Fruit fly (Drosophila melanogaster) whole organism, adult: ENCODE measurements around the gene CG31231.
A peak's percentile ranks its signal among the peaks of the same experiment; 100 is the strongest.

Experiments used
- CG11617 ChIP-seq: fragments of 200-800 bp; sonication (Bioruptor generic); optimal IDR thresholded peaks from 2 replicates; lab custom pipeline; 2017; ENCODE audit warnings: mild to moderate bottlenecking, missing biosample characterization, missing genetic modification reagents, missing genetic modification characterization
- CG12768 ChIP-seq: fragments of 200-800 bp; sonication (Bioruptor generic); optimal IDR thresholded peaks from 2 replicates; lab custom pipeline; 2017; ENCODE audit warnings: missing biosample characterization, missing genetic modification characterization, mild to moderate bottlenecking, moderate library complexity, missing genetic modification reagents
- CG14711 ChIP-seq: fragments of 200-800 bp; sonication (Bioruptor generic); optimal IDR thresholded peaks from 2 replicates; lab custom pipeline; 2018; ENCODE audit warnings: missing biosample characterization, mild to moderate bottlenecking, missing genetic modification characterization, moderate library complexity
- CG1620 ChIP-seq: fragments of 200-800 bp; sonication (Bioruptor generic); optimal IDR thresholded peaks from 2 replicates; lab custom pipeline; 2016; ENCODE audit warnings: missing biosample characterization, missing genetic modification characterization
- CG33017 ChIP-seq: fragments of 200-800 bp; sonication (Bioruptor generic); optimal IDR thresholded peaks from 2 replicates; lab custom pipeline; 2018; ENCODE audit warnings: missing biosample characterization, mild to moderate bottlenecking, missing genetic modification characterization, moderate library complexity
- CG5204 ChIP-seq: fragments of 200-800 bp; sonication (Bioruptor generic); optimal IDR thresholded peaks from 2 replicates; lab custom pipeline; 2016; ENCODE audit warnings: missing biosample characterization, missing genetic modification characterization
- CG7045 ChIP-seq: fragments of 200-800 bp; sonication (Bioruptor generic); optimal IDR thresholded peaks from 2 replicates; lab custom pipeline; 2017; ENCODE audit warnings: missing biosample characterization, mild to moderate bottlenecking, missing genetic modification characterization
- CG7101 ChIP-seq: fragments of 200-800 bp; sonication (Bioruptor generic); optimal IDR thresholded peaks from 2 replicates; lab custom pipeline; 2018; ENCODE audit warnings: missing biosample characterization, mild to moderate bottlenecking, missing genetic modification characterization, moderate library complexity
- Clk ChIP-seq: fragments of 200-800 bp; sonication (Bioruptor generic); optimal IDR thresholded peaks from 2 replicates; lab custom pipeline; 2017; ENCODE audit warnings: missing biosample characterization, missing genetic modification characterization
- Crg-1 ChIP-seq: fragments of 200-800 bp; sonication (Bioruptor generic); optimal IDR thresholded peaks from 2 replicates; lab custom pipeline; 2016; ENCODE audit warnings: missing biosample characterization, missing genetic modification characterization
- Hr96 ChIP-seq: fragments of 200-800 bp; sonication (Bioruptor generic); optimal IDR thresholded peaks from 2 replicates; lab custom pipeline; 2016; ENCODE audit warnings: missing biosample characterization, missing genetic modification characterization
- Mnt ChIP-seq: fragments of 200-800 bp; sonication (Bioruptor generic); optimal IDR thresholded peaks from 2 replicates; lab custom pipeline; 2016; ENCODE audit warnings: missing biosample characterization, mild to moderate bottlenecking, missing genetic modification characterization
- bab1 ChIP-seq: fragments of 200-800 bp; sonication (Bioruptor generic); optimal IDR thresholded peaks from 3 replicates; lab custom pipeline; 2019; ENCODE audit warnings: missing biosample characterization, mild to moderate bottlenecking, missing genetic modification characterization, moderate library complexity
- cic ChIP-seq: fragments of 200-800 bp; sonication (Bioruptor generic); optimal IDR thresholded peaks from 2 replicates; lab custom pipeline; 2017; ENCODE audit warnings: missing biosample characterization, mild to moderate bottlenecking, missing genetic modification characterization, moderate library complexity
- cnc ChIP-seq, 2 experiments: fragments of >200 bp; optimal IDR thresholded peaks; 2 replicates each; lab custom pipeline; 2017
- kay ChIP-seq: fragments of 200-800 bp; sonication (Bioruptor generic); peaks from one replicate; lab custom pipeline; 2016; ENCODE audit warnings: missing biosample characterization, missing genetic modification characterization, borderline replicate concordance
- ovo ChIP-seq: fragments of 200-800 bp; sonication (Bioruptor generic); optimal IDR thresholded peaks from 2 replicates; lab custom pipeline; 2016; ENCODE audit warnings: missing biosample characterization, missing genetic modification characterization
- pad ChIP-seq: fragments of 200-800 bp; sonication (Bioruptor generic); optimal IDR thresholded peaks from 3 replicates; lab custom pipeline; 2017; ENCODE audit warnings: missing biosample characterization, missing genetic modification characterization, mild to moderate bottlenecking, moderate library complexity, missing genetic modification reagents
- tj ChIP-seq: fragments of 200-800 bp; sonication (Bioruptor generic); optimal IDR thresholded peaks from 3 replicates; lab custom pipeline; 2017; ENCODE audit warnings: missing biosample characterization, mild to moderate bottlenecking, missing genetic modification characterization, moderate library complexity
- toe ChIP-seq: fragments of 200-800 bp; sonication (Bioruptor generic); optimal IDR thresholded peaks from 2 replicates; lab custom pipeline; 2016; ENCODE audit warnings: missing biosample characterization, missing genetic modification characterization

The CG31231 gene

DNA sequence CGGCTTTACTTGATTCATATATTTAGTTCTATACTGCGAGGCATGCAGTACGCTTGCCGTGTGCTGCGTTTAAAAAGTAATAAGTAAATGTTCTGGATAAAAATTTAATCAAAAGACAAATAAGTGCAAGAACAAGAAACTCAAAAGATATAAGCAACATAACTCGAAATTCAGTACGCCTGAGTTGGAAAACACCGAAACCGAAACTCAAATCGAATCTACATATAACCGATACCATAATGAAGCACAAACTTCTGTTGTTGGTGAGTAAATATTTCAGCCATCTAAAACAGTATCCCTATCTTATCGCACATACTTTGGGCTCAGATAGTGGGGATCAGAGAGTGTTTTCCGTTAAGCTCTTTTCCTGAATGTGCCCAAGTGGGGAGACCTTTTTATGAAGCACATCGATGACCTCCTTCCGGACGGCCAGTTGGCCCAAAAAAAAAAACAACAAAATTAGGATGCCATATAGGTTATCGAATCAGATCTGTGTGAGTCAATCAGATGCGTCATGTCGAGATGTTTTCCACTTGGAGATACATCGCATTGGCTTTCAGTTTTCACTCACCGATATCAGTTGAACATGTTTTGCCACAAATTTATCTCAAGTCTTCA is 6.1 kb downstream of the CG31231 start, which contains the start of gene CG31230:
CG31230 (plus strand) TSS at position 568 of the 618 bp plus-strand sequence.
- TF ChIP-seq CG5204 (GFP tag; lab: Kevin White, UChicago) (no peak), CG12768 (GFP tag; lab: Kevin White, UChicago) (no peak), ovo (peak; percentile 10), cic (GFP tag; lab: Kevin White, UChicago) (peak; percentile 33)

- peak; percentile 6 for TF ChIP-seq CG7101 (tag; lab: Kevin White, UChicago)
- no peak for TF ChIP-seq cnc (optimal IDR thresholded peaks at IDR 0.05; lab: Kevin White, UChicago)
- peak; percentile 12 for TF ChIP-seq toe
- TF ChIP-seq Mnt (GFP tag; lab: Kevin White, UChicago) = peak; percentile 2
Observed at dm6 chr3R:18677500-18677940, 12.4 kb downstream of the CG31231 start, which contains the start of the genes dind and CG7706. Gene dind, minus strand, starts transcription at chr3R:18677539. Gene CG7706, plus strand, starts transcription at chr3R:18677818.

DNA sequence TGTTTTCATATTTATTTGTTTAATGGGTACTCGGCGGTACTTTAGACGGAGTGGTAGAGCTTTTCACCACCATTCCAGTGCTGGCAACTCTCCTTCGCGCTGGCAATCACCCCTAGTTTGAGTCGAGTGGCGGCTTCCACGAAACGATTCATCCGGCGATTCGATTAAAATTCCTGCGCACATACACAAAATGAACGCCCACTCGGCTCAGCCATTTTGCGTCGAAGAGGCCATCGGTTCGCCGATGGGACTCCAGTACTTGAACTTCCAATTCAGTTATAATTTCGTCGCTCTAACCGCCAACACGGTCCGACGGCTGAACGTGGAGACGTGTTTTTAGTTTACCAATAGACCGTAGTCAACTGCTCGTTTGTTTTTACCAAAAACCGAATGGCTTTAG is 15.2 kb downstream of the CG31231 start, which contains the start of the genes CG46318 and ChT:
CG46318 (plus strand) TSS at position 273 of the 400 bp plus-strand sequence.
ChT (plus strand) TSS at position 273 of the 400 bp plus-strand sequence.
- TF ChIP-seq pad (GFP tag; lab: Kevin White, UChicago) = peak; percentile 87
- TF ChIP-seq kay (GFP tag; lab: Kevin White, UChicago) = no peak

- TF ChIP-seq CG14711 = no peak
- TF ChIP-seq Mnt (GFP tag; lab: Kevin White, UChicago) = no peak
- TF ChIP-seq CG5204 (GFP tag; lab: Kevin White, UChicago) = no peak
- no peak for TF ChIP-seq Crg-1 (GFP tag; lab: Kevin White, UChicago)
- TF ChIP-seq tj = no peak
- TF ChIP-seq CG7045 (GFP tag; lab: Kevin White, UChicago) = no peak
- no peak for TF ChIP-seq bab1
- TF ChIP-seq ovo = no peak
- TF ChIP-seq cnc (optimal IDR thresholded peaks at IDR 0.05; lab: Kevin White, UChicago) = no peak
- TF ChIP-seq CG7101 (tag; lab: Kevin White, UChicago) = no peak
- TF ChIP-seq cic (GFP tag; lab: Kevin White, UChicago) = no peak
- no peak for TF ChIP-seq CG12768 (GFP tag; lab: Kevin White, UChicago)
Observed at dm6 chr3R:18681054-18681453, 15.9 kb downstream of the CG31231 start.

DNA sequence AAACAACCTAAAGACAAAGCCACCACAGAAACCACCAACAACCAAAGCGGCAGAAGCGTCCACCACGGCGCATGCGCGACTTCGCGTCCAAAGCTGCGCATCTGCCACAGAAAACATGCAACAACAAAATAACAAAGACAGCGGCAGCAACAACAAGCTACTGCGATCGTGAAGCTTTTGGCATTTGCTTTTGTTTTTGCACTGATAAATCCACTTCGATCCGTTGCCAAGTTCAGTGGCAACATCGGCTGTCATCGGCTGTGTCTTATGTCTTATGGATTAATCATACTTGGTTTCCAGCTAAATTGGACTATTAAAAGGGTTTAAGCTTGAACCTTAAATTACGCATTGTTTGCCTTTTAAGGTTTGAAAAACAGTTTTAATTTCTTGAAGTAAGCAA is 27.5 kb downstream of the CG31231 start, which contains the start of gene Muc91C:
Muc91C (minus strand) TSS at position 101 of the 400 bp plus-strand sequence.
- TF ChIP-seq CG12768 (GFP tag; lab: Kevin White, UChicago) = no peak
- TF ChIP-seq CG33017 (tag; lab: Kevin White, UChicago) = no peak
- TF ChIP-seq cnc (optimal IDR thresholded peaks at IDR 0.05; lab: Kevin White, UChicago) = no peak
- TF ChIP-seq toe = no peak
- no peak for TF ChIP-seq CG11617
- TF ChIP-seq CG7101 (tag; lab: Kevin White, UChicago) = no peak
- no peak for TF ChIP-seq CG14711

- TF ChIP-seq bab1 (no peak), Crg-1 (GFP tag; lab: Kevin White, UChicago) (no peak), CG1620 (GFP tag; lab: Kevin White, UChicago) (no peak), cic (GFP tag; lab: Kevin White, UChicago) (no peak), CG11617 (no peak), tj (no peak), Hr96 (GFP tag; lab: Kevin White, UChicago) (no peak), CG14711 (no peak), kay (GFP tag; lab: Kevin White, UChicago) (no peak)
Observed at dm6 chr3R:18693611-18694010, 28.4 kb downstream of the CG31231 start, which contains the start of gene CG14300. Gene CG14300, minus strand, starts transcription at chr3R:18693711.

DNA sequence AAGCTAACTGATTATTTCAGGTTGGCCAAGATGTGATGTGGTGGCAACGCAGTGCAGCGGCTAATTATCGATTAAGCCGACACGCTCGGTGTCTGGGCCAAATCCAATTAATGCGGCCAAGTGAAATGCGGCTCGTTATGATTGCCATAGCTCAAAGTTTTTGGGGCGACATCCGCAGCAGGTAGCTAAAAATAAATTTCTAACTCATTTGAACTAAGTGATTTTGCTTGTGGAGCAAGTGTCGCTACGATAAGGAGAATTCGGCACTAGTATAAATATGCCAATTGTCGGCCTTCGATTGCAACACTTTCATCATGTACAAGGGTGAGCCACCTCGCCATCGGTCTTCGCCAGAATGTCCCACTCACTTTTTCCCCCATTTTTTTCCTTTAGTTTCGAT is 29.8 kb downstream of the CG31231 start, which contains the start of gene CG34282:
CG34282 (plus strand) TSS at position 301 of the 400 bp plus-strand sequence.
- TF ChIP-seq CG5204 (GFP tag; lab: Kevin White, UChicago) = no peak
- TF ChIP-seq pad (GFP tag; lab: Kevin White, UChicago) = no peak
- TF ChIP-seq CG33017 (tag; lab: Kevin White, UChicago) = no peak
- no peak for TF ChIP-seq cnc (optimal IDR thresholded peaks at IDR 0.05; lab: Kevin White, UChicago)
- no peak for TF ChIP-seq Hr96 (GFP tag; lab: Kevin White, UChicago)
- no peak for TF ChIP-seq CG7045 (GFP tag; lab: Kevin White, UChicago)
- no peak for TF ChIP-seq cic (GFP tag; lab: Kevin White, UChicago)
- no peak for TF ChIP-seq CG14711
- TF ChIP-seq Crg-1 (GFP tag; lab: Kevin White, UChicago) = no peak
- TF ChIP-seq CG12768 (GFP tag; lab: Kevin White, UChicago) = no peak
- no peak for TF ChIP-seq toe
- TF ChIP-seq CG7101 (tag; lab: Kevin White, UChicago) = no peak
- TF ChIP-seq kay (GFP tag; lab: Kevin White, UChicago) = no peak
- no peak for TF ChIP-seq Mnt (GFP tag; lab: Kevin White, UChicago)
- no peak for TF ChIP-seq CG11617
- no peak for TF ChIP-seq Clk (GFP tag; lab: Kevin White, UChicago)
- no peak for TF ChIP-seq tj
- no peak for TF ChIP-seq bab1
- no peak for TF ChIP-seq ovo
